Worm (Caenorhabditis elegans): ENCODE results near the gene srsx-6.
A peak's percentile ranks its signal among the peaks of the same experiment; 100 is the strongest.

srsx-6 gene

ce11 chrV:7956218-7956617, 29.3 kb downstream of the srsx-6 start, which contains the start of gene pals-34:
pals-34 (minus strand) TSS chrV:7956497.
- TF ChIP-seq ama-1 (optimal IDR thresholded peaks at IDR 0.05) = no peak
- TF ChIP-seq nhr-237 (tag; optimal IDR thresholded peaks at IDR 0.05) = no peak
- TF ChIP-seq zag-1 (tag; optimal IDR thresholded peaks at IDR 0.05) = no peak
- TF ChIP-seq nhr-129 (tag; optimal IDR thresholded peaks at IDR 0.05) = no peak
- TF ChIP-seq R02D3.7 (tag; optimal IDR thresholded peaks at IDR 0.05) = no peak
- no peak for TF ChIP-seq elt-1 (tag; optimal IDR thresholded peaks at IDR 0.05)
- no peak for TF ChIP-seq nhr-11 (tag; optimal IDR thresholded peaks at IDR 0.05)
- TF ChIP-seq mbf-1 (tag; optimal IDR thresholded peaks at IDR 0.05) = no peak
- no peak for TF ChIP-seq nhr-25 (tag; optimal IDR thresholded peaks at IDR 0.05)

ce11 chrV:7958740-7959320, 31.9 kb downstream of the srsx-6 start, which contains the start of the genes clec-217 and F26D11.2:
clec-217 (minus strand) TSS chrV:7958840.
F26D11.2 (plus strand) TSS chrV:7959270.
- TF ChIP-seq ztf-11 (tag; optimal IDR thresholded peaks at IDR 0.05) = no peak
- TF ChIP-seq lin-39 (tag; optimal IDR thresholded peaks at IDR 0.05) = no peak
- TF ChIP-seq peb-1 (tag; optimal IDR thresholded peaks at IDR 0.05) = no peak
- no peak for TF ChIP-seq unc-62 (GFP tag; optimal IDR thresholded peaks at IDR 0.05)
- TF ChIP-seq nhr-21 (tag; optimal IDR thresholded peaks at IDR 0.05) = no peak
- no peak for TF ChIP-seq elt-3 (tag; optimal IDR thresholded peaks at IDR 0.05)
- TF ChIP-seq nhr-11 (tag; optimal IDR thresholded peaks at IDR 0.05) = no peak

- TF ChIP-seq nhr-6 (tag; optimal IDR thresholded peaks at IDR 0.05) = no peak
- no peak for TF ChIP-seq skn-1 (tag; optimal IDR thresholded peaks at IDR 0.05)
- no peak for TF ChIP-seq fos-1 (tag; optimal IDR thresholded peaks at IDR 0.05)
- no peak for TF ChIP-seq F13H6.1 (tag; optimal IDR thresholded peaks at IDR 0.05)
- no peak for TF ChIP-seq ZK546.5 (tag; optimal IDR thresholded peaks at IDR 0.05)
- TF ChIP-seq nhr-21 (tag; optimal IDR thresholded peaks at IDR 0.05) = no peak
- TF ChIP-seq mbf-1 (tag; optimal IDR thresholded peaks at IDR 0.05) = no peak
- TF ChIP-seq unc-39 (tag; optimal IDR thresholded peaks at IDR 0.05) = no peak
- no peak for TF ChIP-seq ceh-82 (tag; optimal IDR thresholded peaks at IDR 0.05)
- TF ChIP-seq gmeb-1 (tag; optimal IDR thresholded peaks at IDR 0.05) = no peak
- no peak for TF ChIP-seq ceh-16 (tag; optimal IDR thresholded peaks at IDR 0.05)
- TF ChIP-seq nhr-237 (tag; optimal IDR thresholded peaks at IDR 0.05) = no peak
These were observed 37.5 kb downstream of the srsx-6 start for ce11 chrV:7964429-7964828.

- no peak for TF ChIP-seq unc-55 (GFP tag; optimal IDR thresholded peaks at IDR 0.05)
- no peak for TF ChIP-seq ztf-11 (tag; optimal IDR thresholded peaks at IDR 0.05)
- TF ChIP-seq sma-9 (GFP tag; optimal IDR thresholded peaks at IDR 0.05) = no peak
- TF ChIP-seq sma-9 (tag; optimal IDR thresholded peaks at IDR 0.05) = no peak
- TF ChIP-seq Y55F3AM.14 (GFP tag; optimal IDR thresholded peaks at IDR 0.05) = no peak
- TF ChIP-seq nhr-23 (tag; optimal IDR thresholded peaks at IDR 0.05) = no peak
- no peak for TF ChIP-seq zag-1 (tag; optimal IDR thresholded peaks at IDR 0.05)
- TF ChIP-seq R02D3.7 (tag; optimal IDR thresholded peaks at IDR 0.05) = no peak
- TF ChIP-seq aly-2 (tag; optimal IDR thresholded peaks at IDR 0.05) = no peak
- TF ChIP-seq nhr-12 (tag; optimal IDR thresholded peaks at IDR 0.05) = no peak
- no peak for TF ChIP-seq ceh-82 (tag; optimal IDR thresholded peaks at IDR 0.05)
- no peak for TF ChIP-seq nhr-25 (tag; optimal IDR thresholded peaks at IDR 0.05)
- TF ChIP-seq ztf-4 (tag; optimal IDR thresholded peaks at IDR 0.05) = no peak
- no peak for TF ChIP-seq ceh-16 (tag; optimal IDR thresholded peaks at IDR 0.05)
- TF ChIP-seq alr-1 (tag; optimal IDR thresholded peaks at IDR 0.05) = no peak
- TF ChIP-seq lin-11 (tag; optimal IDR thresholded peaks at IDR 0.05) = no peak
- no peak for TF ChIP-seq fos-1 (tag; optimal IDR thresholded peaks at IDR 0.05)
- TF ChIP-seq mab-5 (tag; optimal IDR thresholded peaks at IDR 0.05) = no peak
- TF ChIP-seq mbf-1 (tag; optimal IDR thresholded peaks at IDR 0.05) = no peak
- TF ChIP-seq mdl-1 (tag; optimal IDR thresholded peaks at IDR 0.05) = no peak
These were observed 42.2 kb downstream of the srsx-6 start, which contains the start of gene che-7 for ce11 chrV:7969107-7969506. che-7 (minus strand) TSS chrV:7969207.

ce11 chrV:7970519-7970918, 43.6 kb downstream of the srsx-6 start:
- TF ChIP-seq nhr-129 (tag; optimal IDR thresholded peaks at IDR 0.05) (no peak), lsy-2 (tag; optimal IDR thresholded peaks at IDR 0.05) (peak in 1 of 2 experiments; percentile 28), egl-27 (tag; optimal IDR thresholded peaks at IDR 0.05) (no peak), nhr-23 (tag; optimal IDR thresholded peaks at IDR 0.05) (no peak), ztf-11 (tag; optimal IDR thresholded peaks at IDR 0.05) (no peak), nhr-77 (tag; optimal IDR thresholded peaks at IDR 0.05) (no peak), nhr-21 (tag; optimal IDR thresholded peaks at IDR 0.05) (peak; percentile 11), F13H6.1 (tag; optimal IDR thresholded peaks at IDR 0.05) (no peak), unc-55 (GFP tag; optimal IDR thresholded peaks at IDR 0.05) (peak; percentile 54), crh-2 (tag; optimal IDR thresholded peaks at IDR 0.05) (no peak), nhr-10 (tag; optimal IDR thresholded peaks at IDR 0.05) (no peak), R02D3.7 (tag; optimal IDR thresholded peaks at IDR 0.05) (no peak), alr-1 (tag; optimal IDR thresholded peaks at IDR 0.05) (no peak)

Measured in whole organism, L2 larva.